Worm (Caenorhabditis elegans) whole organism, L2 larva: ENCODE measurements around the gene cec-6.

Source experiments
- C34F6.9 ChIP-seq: fragments of 150-350 bp; optimal IDR thresholded peaks from 2 replicates; lab custom pipeline; 2014; ENCODE audit warnings: missing biosample characterization, missing genetic modification characterization
- F13H6.1 ChIP-seq: sonication (generic microtip); optimal IDR thresholded peaks from 2 replicates; lab custom pipeline; 2016; ENCODE audit warnings: missing genetic modification characterization, missing compliant biosample characterization
- ZK546.5 ChIP-seq: sonication (generic microtip); optimal IDR thresholded peaks from 2 replicates; lab custom pipeline; 2017; ENCODE audit warnings: missing biosample characterization, missing genetic modification characterization
- aly-2 ChIP-seq: fragments of 150-350 bp; optimal IDR thresholded peaks from 2 replicates; lab custom pipeline; 2014; ENCODE audit warnings: missing biosample characterization, missing genetic modification characterization
- blmp-1 ChIP-seq: sonication (generic microtip); optimal IDR thresholded peaks from 2 replicates; lab custom pipeline; 2017; ENCODE audit warnings: missing genetic modification characterization, mild to moderate bottlenecking, missing compliant biosample characterization, antibody characterized with exemption, moderate library complexity; ENCODE audit not compliant: insufficient read depth
- ceh-16 ChIP-seq: fragments of 150-350 bp; optimal IDR thresholded peaks from 2 replicates; lab custom pipeline; 2014; ENCODE audit warnings: missing biosample characterization, missing genetic modification characterization
- ceh-82 ChIP-seq: fragments of 150-350 bp; optimal IDR thresholded peaks from 2 replicates; lab custom pipeline; 2014; ENCODE audit warnings: missing biosample characterization, missing genetic modification characterization
- crh-2 ChIP-seq: sonication (generic microtip); optimal IDR thresholded peaks from 2 replicates; lab custom pipeline; 2017; ENCODE audit warnings: missing biosample characterization, missing genetic modification characterization
- dmd-4 ChIP-seq: sonication (generic microtip); optimal IDR thresholded peaks from 2 replicates; lab custom pipeline; 2017; ENCODE audit warnings: missing biosample characterization, missing genetic modification characterization
- egl-27 ChIP-seq: sonication (generic microtip); optimal IDR thresholded peaks from 3 replicates; lab custom pipeline; 2017; ENCODE audit warnings: missing biosample characterization, missing genetic modification reagents, missing genetic modification characterization
- elt-1 ChIP-seq: fragments of 150-350 bp; optimal IDR thresholded peaks from 2 replicates; lab custom pipeline; 2014; ENCODE audit warnings: missing biosample characterization, missing genetic modification characterization
- elt-3 ChIP-seq: sonication (generic microtip); optimal IDR thresholded peaks from 2 replicates; lab custom pipeline; 2017; ENCODE audit warnings: missing biosample characterization, missing genetic modification characterization
- fos-1 ChIP-seq: fragments of 150-350 bp; optimal IDR thresholded peaks from 2 replicates; lab custom pipeline; 2014; ENCODE audit warnings: missing biosample characterization, missing genetic modification characterization
- gmeb-1 ChIP-seq: fragments of 150-350 bp; optimal IDR thresholded peaks from 2 replicates; lab custom pipeline; 2014; ENCODE audit warnings: missing biosample characterization, missing genetic modification characterization
- mab-5 ChIP-seq: fragments of 150-350 bp; optimal IDR thresholded peaks from 2 replicates; lab custom pipeline; 2014; ENCODE audit warnings: missing biosample characterization, missing genetic modification characterization
- mbf-1 ChIP-seq: sonication (generic microtip); optimal IDR thresholded peaks from 2 replicates; lab custom pipeline; 2017; ENCODE audit warnings: missing biosample characterization, missing genetic modification characterization
- nhr-10 ChIP-seq: sonication (generic microtip); optimal IDR thresholded peaks from 2 replicates; lab custom pipeline; 2017; ENCODE audit warnings: missing biosample characterization, missing genetic modification characterization
- nhr-11 ChIP-seq: fragments of 150-350 bp; optimal IDR thresholded peaks from 2 replicates; lab custom pipeline; 2014; ENCODE audit warnings: missing biosample characterization, missing genetic modification characterization
- nhr-23 ChIP-seq: fragments of 150-350 bp; optimal IDR thresholded peaks from 2 replicates; lab custom pipeline; 2014; ENCODE audit warnings: missing biosample characterization, missing genetic modification reagents, missing genetic modification characterization
- nhr-25 ChIP-seq: fragments of 150-350 bp; sonication (generic microtip); optimal IDR thresholded peaks from 3 replicates; lab custom pipeline; 2014; ENCODE audit warnings: missing biosample characterization, missing genetic modification characterization
- nhr-6 ChIP-seq: fragments of 150-350 bp; optimal IDR thresholded peaks from 2 replicates; lab custom pipeline; 2014; ENCODE audit warnings: missing biosample characterization, missing genetic modification characterization
- nhr-77 ChIP-seq: fragments of 150-350 bp; optimal IDR thresholded peaks from 2 replicates; lab custom pipeline; 2014; ENCODE audit warnings: missing biosample characterization, missing genetic modification characterization
- peb-1 ChIP-seq: fragments of 150-350 bp; optimal IDR thresholded peaks from 2 replicates; lab custom pipeline; 2014; ENCODE audit warnings: missing biosample characterization, missing genetic modification characterization
- sem-4 ChIP-seq: fragments of 150-350 bp; optimal IDR thresholded peaks from 2 replicates; lab custom pipeline; 2014; ENCODE audit warnings: missing biosample characterization, missing genetic modification reagents, missing genetic modification characterization
- skn-1 ChIP-seq: sonication (generic microtip); optimal IDR thresholded peaks from 2 replicates; lab custom pipeline; 2017; ENCODE audit warnings: missing biosample characterization, missing genetic modification characterization
- sma-3 ChIP-seq: sonication (generic microtip); optimal IDR thresholded peaks from 2 replicates; lab custom pipeline; 2016; ENCODE audit warnings: missing genetic modification reagents, missing genetic modification characterization, missing compliant biosample characterization
- sma-9 ChIP-seq, 2 experiments: fragments of 150-350 bp in 1 of 2; sonication (generic microtip) in 1 of 2; optimal IDR thresholded peaks; 2 replicates each; lab custom pipeline; 2014 to 2016; ENCODE audit warnings: missing genetic modification characterization in 2 of 2, mild to moderate bottlenecking in 1 of 2, missing biosample characterization in 1 of 2, missing compliant biosample characterization in 1 of 2, missing genetic modification reagents in 1 of 2, moderate library complexity in 1 of 2
- unc-39 ChIP-seq: fragments of 150-350 bp; optimal IDR thresholded peaks from 2 replicates; lab custom pipeline; 2014; ENCODE audit warnings: missing biosample characterization, missing genetic modification characterization
- unc-55 ChIP-seq: fragments of 150-350 bp; sonication (generic microtip); optimal IDR thresholded peaks from 3 replicates; lab custom pipeline; 2014; ENCODE audit warnings: missing biosample characterization, missing genetic modification reagents, missing genetic modification characterization
- unc-62 ChIP-seq: fragments of 150-350 bp; optimal IDR thresholded peaks from 2 replicates; lab custom pipeline; 2014; ENCODE audit warnings: missing biosample characterization, missing genetic modification reagents, missing genetic modification characterization
- zag-1 ChIP-seq: fragments of 150-350 bp; optimal IDR thresholded peaks from 2 replicates; lab custom pipeline; 2014; ENCODE audit warnings: missing biosample characterization, missing genetic modification characterization
- ztf-4 ChIP-seq: fragments of 150-350 bp; optimal IDR thresholded peaks from 2 replicates; lab custom pipeline; 2014; ENCODE audit warnings: missing biosample characterization, missing genetic modification characterization

The cec-6 gene

ce11 chrIV:5544609-5545214 is at the start of gene cec-6:
Gene cec-6, plus strand, starts transcription at chrIV:5544860.
- TF ChIP-seq elt-1 (no peak), F13H6.1 (tag; lab: Kevin White, UChicago) (no peak), sem-4 (no peak), dmd-4 (tag; lab: Kevin White, UChicago) (no peak), mbf-1 (no peak), skn-1 (tag; lab: Kevin White, UChicago) (no peak), unc-62 (GFP tag; lab: Kevin White, UChicago) (no peak), nhr-10 (no peak), egl-27 (tag; lab: Kevin White, UChicago) (no peak), ZK546.5 (tag; lab: Kevin White, UChicago) (no peak)

- no peak for TF ChIP-seq nhr-6 (tag; lab: Kevin White, UChicago)
- no peak for TF ChIP-seq fos-1 (tag; lab: Kevin White, UChicago)
- TF ChIP-seq unc-55 (GFP tag; lab: Kevin White, UChicago), result no peak
- TF ChIP-seq sma-3 (GFP tag; lab: Kevin White, UChicago), result no peak
- TF ChIP-seq egl-27 (tag; lab: Kevin White, UChicago), result no peak
- TF ChIP-seq F13H6.1 (tag; lab: Kevin White, UChicago), result no peak
- TF ChIP-seq ceh-16 (tag; lab: Kevin White, UChicago), result no peak
- TF ChIP-seq mbf-1, result no peak
- no peak for TF ChIP-seq blmp-1 (tag; lab: Kevin White, UChicago)
- no peak for TF ChIP-seq unc-39 (tag; lab: Kevin White, UChicago)
- no peak for TF ChIP-seq nhr-77
- no peak for TF ChIP-seq aly-2 (tag; lab: Kevin White, UChicago)
- no peak for TF ChIP-seq elt-3
- no peak for TF ChIP-seq ceh-82
- TF ChIP-seq nhr-25 (tag; lab: Kevin White, UChicago), result no peak
These were observed 43.2 kb upstream of the cec-6 start for ce11 chrIV:5501414-5501813.

- TF ChIP-seq nhr-11 (tag; lab: Kevin White, UChicago) (no peak), gmeb-1 (tag; lab: Kevin White, UChicago) (no peak)
These were observed 42.0 kb upstream of the cec-6 start for ce11 chrIV:5502610-5503009.

ce11 chrIV:5506642-5507041 is 38.0 kb upstream of the cec-6 start:
- TF ChIP-seq sma-9 (GFP tag; optimal IDR thresholded peaks at IDR 0.05; lab: Kevin White, UChicago) (peak; percentile 7), sma-9 (tag; optimal IDR thresholded peaks at IDR 0.05; lab: Kevin White, UChicago) (no peak), elt-1 (peak; percentile 20), dmd-4 (tag; lab: Kevin White, UChicago) (no peak), zag-1 (peak; percentile 12), C34F6.9 (tag; lab: Kevin White, UChicago) (no peak), crh-2 (tag; lab: Kevin White, UChicago) (no peak), peb-1 (tag; lab: Kevin White, UChicago) (no peak), mab-5 (tag; lab: Kevin White, UChicago) (peak; percentile 71)

ce11 chrIV:5507754-5508153 is 36.9 kb upstream of the cec-6 start:
- no peak for TF ChIP-seq ztf-4
- peak; percentile 4 for TF ChIP-seq C34F6.9 (tag; lab: Kevin White, UChicago)

ce11 chrIV:5514789-5515188 is 29.9 kb upstream of the cec-6 start:
- no peak for TF ChIP-seq nhr-23

ce11 chrIV:5519044-5519443 is 25.6 kb upstream of the cec-6 start:
- TF ChIP-seq unc-39 (tag; lab: Kevin White, UChicago), result no peak
- TF ChIP-seq elt-1, result no peak
- TF ChIP-seq unc-55 (GFP tag; lab: Kevin White, UChicago), result peak; percentile 93
- TF ChIP-seq unc-62 (GFP tag; lab: Kevin White, UChicago), result no peak
- TF ChIP-seq fos-1 (tag; lab: Kevin White, UChicago), result no peak
- TF ChIP-seq sem-4, result no peak
- no peak for TF ChIP-seq sma-3 (GFP tag; lab: Kevin White, UChicago)
- no peak for TF ChIP-seq nhr-11 (tag; lab: Kevin White, UChicago)
- TF ChIP-seq nhr-77, result no peak
- peak; percentile 76 for TF ChIP-seq mab-5 (tag; lab: Kevin White, UChicago)
